Worm (Caenorhabditis elegans) whole organism, L1 larva: ENCODE results near the gene trpp-3.

ENCODE experiments used
- C04F5.9 ChIP-seq: sonication (generic microtip); optimal IDR thresholded peaks from 2 replicates; lab custom pipeline; 2016; ENCODE audit warnings: missing genetic modification characterization, missing compliant biosample characterization
- C16A3.4 ChIP-seq: fragments of 150-350 bp; optimal IDR thresholded peaks from 2 replicates; lab custom pipeline; 2014; ENCODE audit warnings: missing biosample characterization, missing genetic modification characterization
- aha-1 ChIP-seq: fragments of 150-350 bp; optimal IDR thresholded peaks from 2 replicates; lab custom pipeline; 2014; ENCODE audit warnings: missing biosample characterization, missing genetic modification characterization
- alr-1 ChIP-seq: fragments of 200-800 bp; sonication (Bioruptor generic); optimal IDR thresholded peaks from 2 replicates; lab custom pipeline; 2018; ENCODE audit warnings: borderline replicate concordance, mild to moderate bottlenecking, missing genetic modification characterization, missing compliant biosample characterization
- ama-1 ChIP-seq: fragments of 150-350 bp; optimal IDR thresholded peaks from 2 replicates; lab custom pipeline; 2014
- dsc-1 ChIP-seq: sonication (generic microtip); optimal IDR thresholded peaks from 2 replicates; lab custom pipeline; 2016; ENCODE audit warnings: mild to moderate bottlenecking, missing genetic modification characterization, missing compliant biosample characterization
- efl-1 ChIP-seq, 4 experiments: fragments of 150-350 bp; optimal IDR thresholded peaks in 3 of 4; peaks in 1 of 4; 1 replicate in 1 of 4; 2 replicates in 3 of 4; lab custom pipeline; 2014; ENCODE audit warnings: missing biosample characterization in 2 of 4, missing genetic modification characterization in 2 of 4, missing genetic modification reagents in 2 of 4
- egl-27 ChIP-seq, 2 experiments: fragments of 150-350 bp in 1 of 2; sonication (generic microtip); optimal IDR thresholded peaks; 3 replicates each; lab custom pipeline; 2017 to 2018; ENCODE audit warnings: missing biosample characterization in 2 of 2, missing genetic modification characterization in 2 of 2, missing genetic modification reagents in 2 of 2
- elt-2 ChIP-seq: sonication (generic microtip); optimal IDR thresholded peaks from 2 replicates; lab custom pipeline; 2016; ENCODE audit warnings: missing genetic modification characterization, mild to moderate bottlenecking, inconsistent platforms, missing compliant biosample characterization, missing genetic modification reagents
- elt-3 ChIP-seq, 6 experiments: fragments of 150-350 bp in 1 of 6; sonication (generic microtip); optimal IDR thresholded peaks; 2 replicates each; lab custom pipeline; 2017 to 2018; ENCODE audit warnings: missing biosample characterization in 6 of 6, missing genetic modification characterization in 6 of 6, inconsistent platforms in 1 of 6
- fkh-10 ChIP-seq: sonication (generic microtip); optimal IDR thresholded peaks from 2 replicates; lab custom pipeline; 2017; ENCODE audit warnings: missing biosample characterization, missing genetic modification reagents, missing genetic modification characterization
- fkh-8 ChIP-seq: sonication (generic microtip); optimal IDR thresholded peaks from 2 replicates; lab custom pipeline; 2016; ENCODE audit warnings: mild to moderate bottlenecking, missing genetic modification characterization, missing compliant biosample characterization
- hlh-17 ChIP-seq: fragments of 200-800 bp; sonication (Bioruptor generic); optimal IDR thresholded peaks from 2 replicates; lab custom pipeline; 2018; ENCODE audit warnings: missing genetic modification characterization, mild to moderate bottlenecking, missing compliant biosample characterization, moderate library complexity, borderline replicate concordance
- irx-1 ChIP-seq: sonication (generic microtip); optimal IDR thresholded peaks from 2 replicates; lab custom pipeline; 2016; ENCODE audit warnings: missing genetic modification characterization, missing compliant biosample characterization
- lin-14 ChIP-seq: fragments of 200-800 bp; sonication (Bioruptor generic); optimal IDR thresholded peaks from 2 replicates; lab custom pipeline; 2018; ENCODE audit warnings: mild to moderate bottlenecking, missing genetic modification characterization, moderate library complexity, missing compliant biosample characterization
- lir-3 ChIP-seq: sonication (generic microtip); optimal IDR thresholded peaks from 2 replicates; lab custom pipeline; 2016; ENCODE audit warnings: mild to moderate bottlenecking, missing genetic modification characterization, moderate library complexity, missing compliant biosample characterization; ENCODE audit not compliant: poor library complexity
- mdl-1 ChIP-seq, 2 experiments: fragments of 150-350 bp; optimal IDR thresholded peaks; 2 replicates each; lab custom pipeline; 2014 to 2017; ENCODE audit warnings: missing biosample characterization in 2 of 2, missing genetic modification characterization in 2 of 2, inconsistent platforms in 1 of 2
- nhr-11 ChIP-seq: fragments of 150-350 bp; optimal IDR thresholded peaks from 2 replicates; lab custom pipeline; 2014; ENCODE audit warnings: missing biosample characterization, missing genetic modification characterization
- nhr-20 ChIP-seq: sonication (generic microtip); optimal IDR thresholded peaks from 2 replicates; lab custom pipeline; 2016; ENCODE audit warnings: mild to moderate bottlenecking, missing genetic modification characterization, missing compliant biosample characterization
- nhr-237 ChIP-seq: fragments of 150-350 bp; optimal IDR thresholded peaks from 2 replicates; lab custom pipeline; 2014; ENCODE audit warnings: missing biosample characterization, missing genetic modification characterization
- nhr-47 ChIP-seq: sonication (generic microtip); optimal IDR thresholded peaks from 2 replicates; lab custom pipeline; 2016; ENCODE audit warnings: mild to moderate bottlenecking, missing genetic modification characterization, moderate library complexity, missing compliant biosample characterization
- nhr-77 ChIP-seq: fragments of 150-350 bp; optimal IDR thresholded peaks from 2 replicates; lab custom pipeline; 2014; ENCODE audit warnings: missing biosample characterization, missing genetic modification characterization
- nhr-84 ChIP-seq: sonication (generic microtip); optimal IDR thresholded peaks from 2 replicates; lab custom pipeline; 2017; ENCODE audit warnings: missing biosample characterization, missing genetic modification characterization
- nhr-85 ChIP-seq: sonication (generic microtip); peaks from one replicate; lab custom pipeline; 2016; ENCODE audit warnings: missing genetic modification characterization, inconsistent platforms, missing compliant biosample characterization
- pax-3 ChIP-seq: fragments of 200-800 bp; sonication (Bioruptor generic); optimal IDR thresholded peaks from 2 replicates; lab custom pipeline; 2018; ENCODE audit warnings: mild to moderate bottlenecking, missing genetic modification characterization, moderate library complexity, missing compliant biosample characterization
- skn-1 ChIP-seq: fragments of 150-350 bp; optimal IDR thresholded peaks from 2 replicates; lab custom pipeline; 2014; ENCODE audit warnings: missing biosample characterization, missing genetic modification characterization
- snpc-4 ChIP-seq: fragments of 150-350 bp; optimal IDR thresholded peaks from 2 replicates; lab custom pipeline; 2014; ENCODE audit warnings: missing biosample characterization, missing genetic modification characterization
- snu-23 ChIP-seq: sonication (generic microtip); optimal IDR thresholded peaks from 2 replicates; lab custom pipeline; 2016; ENCODE audit warnings: missing genetic modification characterization, missing compliant biosample characterization
- sptf-1 ChIP-seq: fragments of 150-350 bp; optimal IDR thresholded peaks from 2 replicates; lab custom pipeline; 2014; ENCODE audit warnings: missing biosample characterization, missing genetic modification characterization
- sup-37 ChIP-seq: fragments of 200-800 bp; sonication (Bioruptor generic); optimal IDR thresholded peaks from 2 replicates; lab custom pipeline; 2018; ENCODE audit warnings: mild to moderate bottlenecking, missing genetic modification characterization, missing compliant biosample characterization
- swsn-7 ChIP-seq: sonication (generic microtip); optimal IDR thresholded peaks from 2 replicates; lab custom pipeline; 2016; ENCODE audit warnings: missing genetic modification characterization, missing compliant biosample characterization
- tlp-1 ChIP-seq: fragments of 150-350 bp; optimal IDR thresholded peaks from 2 replicates; lab custom pipeline; 2014; ENCODE audit warnings: missing biosample characterization, missing genetic modification characterization
- unc-30 ChIP-seq: sonication (generic microtip); optimal IDR thresholded peaks from 2 replicates; lab custom pipeline; 2017; ENCODE audit warnings: missing biosample characterization, missing genetic modification characterization
- unc-86 ChIP-seq: sonication (generic microtip); optimal IDR thresholded peaks from 2 replicates; lab custom pipeline; 2016; ENCODE audit warnings: missing genetic modification characterization, missing compliant biosample characterization
- xbp-1 ChIP-seq: sonication (generic microtip); optimal IDR thresholded peaks from 2 replicates; lab custom pipeline; 2016; ENCODE audit warnings: missing genetic modification characterization, missing compliant biosample characterization
- zag-1 ChIP-seq: fragments of 150-350 bp; optimal IDR thresholded peaks from 2 replicates; lab custom pipeline; 2014; ENCODE audit warnings: missing biosample characterization, missing genetic modification characterization
- ztf-4 ChIP-seq: fragments of 150-350 bp; optimal IDR thresholded peaks from 2 replicates; lab custom pipeline; 2014; ENCODE audit warnings: missing biosample characterization, missing genetic modification characterization

The trpp-3 gene

DNA sequence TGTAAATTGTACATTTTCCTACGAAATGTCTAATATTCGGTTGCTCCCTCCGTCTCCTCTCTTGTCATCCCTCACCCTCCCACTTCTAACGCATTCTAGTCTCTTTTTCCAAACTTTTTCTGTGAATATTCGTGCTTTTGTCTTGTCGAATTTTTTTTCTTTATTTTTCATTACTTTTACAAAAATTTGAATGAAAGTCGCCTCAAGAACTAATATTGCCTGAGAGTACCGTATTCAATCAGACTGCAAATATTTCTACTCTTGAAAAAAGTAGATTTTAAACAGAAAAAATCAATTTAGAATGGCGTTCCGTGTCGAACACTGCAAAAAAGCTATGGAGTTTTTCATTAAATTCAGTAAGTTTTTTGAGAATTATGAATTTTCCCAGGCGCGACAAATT is 30.9 kb downstream of the trpp-3 start, which contains the start of gene ZK1098.11:
TSS of gene ZK1098.11 (plus strand) at position 301 of the 400 bp plus-strand sequence.
- TF ChIP-seq lin-14 (GFP tag; lab: Kevin White, UChicago) (no peak), elt-2 (tag; lab: Kevin White, UChicago) (no peak), elt-3 (tag; optimal IDR thresholded peaks at IDR 0.05; lab: Kevin White, UChicago) (no peak), sptf-1 (no peak), aha-1 (tag; lab: Kevin White, UChicago) (no peak), ztf-4 (tag; lab: Kevin White, UChicago) (no peak), nhr-47 (tag; lab: Kevin White, UChicago) (no peak), C16A3.4 (no peak), ama-1 (no peak), skn-1 (tag; lab: Kevin White, UChicago) (no peak), nhr-85 (tag; lab: Kevin White, UChicago) (no peak), unc-86 (tag; lab: Kevin White, UChicago) (no peak), sup-37 (GFP tag; lab: Kevin White, UChicago) (no peak), efl-1 (optimal IDR thresholded peaks at IDR 0.05; lab: Kevin White, UChicago) (no peak), efl-1 (GFP tag; optimal IDR thresholded peaks at IDR 0.05 in 1 of 2; lab: Kevin White, UChicago) (no peak), tlp-1 (tag; lab: Kevin White, UChicago) (no peak), nhr-20 (no peak), lir-3 (tag; lab: Kevin White, UChicago) (no peak)

DNA sequence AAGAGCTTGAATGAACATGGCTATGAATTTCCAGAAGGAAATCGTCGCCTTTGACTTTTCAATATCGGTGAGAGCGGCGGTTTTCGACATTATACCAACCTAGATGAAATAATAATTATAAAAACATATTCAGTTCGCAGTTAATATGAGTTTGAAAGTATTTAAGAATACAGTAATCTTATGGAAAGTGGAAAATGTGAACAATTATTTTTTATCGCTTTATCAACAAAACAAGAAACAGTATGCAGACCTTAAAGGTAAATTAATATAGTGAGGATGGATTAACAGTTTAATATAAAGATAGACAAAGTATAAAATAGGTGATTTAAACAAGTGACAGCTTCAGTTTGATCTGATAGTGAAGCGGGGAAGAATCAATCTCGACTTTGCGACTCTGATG is 33.1 kb downstream of the trpp-3 start, which contains the start of gene C48B4.6:
TSS of gene C48B4.6 (minus strand) at position 101 of the 400 bp plus-strand sequence.
- no peak for TF ChIP-seq mdl-1 (tag; optimal IDR thresholded peaks at IDR 0.05; lab: Kevin White, UChicago)
- no peak for TF ChIP-seq irx-1
- no peak for TF ChIP-seq nhr-237 (tag; lab: Kevin White, UChicago)
- TF ChIP-seq aha-1 (tag; lab: Kevin White, UChicago), result no peak
- TF ChIP-seq nhr-47 (tag; lab: Kevin White, UChicago), result no peak
- TF ChIP-seq pax-3, result no peak
- no peak for TF ChIP-seq nhr-77 (tag; lab: Kevin White, UChicago)
- TF ChIP-seq sptf-1, result no peak
- no peak for TF ChIP-seq egl-27 (tag; optimal IDR thresholded peaks at IDR 0.05; lab: Kevin White, UChicago)
- no peak for TF ChIP-seq snu-23

DNA sequence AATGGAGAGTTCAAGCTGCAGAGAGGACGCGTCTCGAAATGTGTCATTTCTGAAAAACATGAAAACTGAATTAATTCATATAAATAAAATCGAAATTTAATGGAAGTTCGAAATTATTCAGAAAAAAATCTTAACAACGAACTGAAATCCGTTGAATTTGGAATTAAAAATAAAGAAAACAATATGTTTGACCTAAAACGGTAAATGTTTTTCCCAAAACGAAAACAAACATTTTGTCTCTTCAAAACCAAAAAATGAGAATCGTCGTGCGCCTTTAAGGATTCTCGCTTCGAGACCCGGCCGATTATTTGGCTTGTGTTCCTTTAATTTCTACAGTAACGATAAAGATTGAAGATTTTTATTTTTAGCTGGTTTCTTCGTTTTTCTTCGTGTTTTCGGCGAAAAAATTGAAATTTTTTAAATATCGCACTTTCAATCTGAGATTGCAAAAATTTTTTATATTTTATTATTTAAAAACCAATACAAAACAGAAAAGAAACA is 34.1 kb downstream of the trpp-3 start, which contains the start of gene C48B4.7:
TSS of gene C48B4.7 (minus strand) at position 51 of the 501 bp plus-strand sequence.
- TF ChIP-seq snpc-4 (no peak), C04F5.9 (tag; lab: Kevin White, UChicago) (no peak), unc-30 (tag; lab: Kevin White, UChicago) (no peak)

DNA sequence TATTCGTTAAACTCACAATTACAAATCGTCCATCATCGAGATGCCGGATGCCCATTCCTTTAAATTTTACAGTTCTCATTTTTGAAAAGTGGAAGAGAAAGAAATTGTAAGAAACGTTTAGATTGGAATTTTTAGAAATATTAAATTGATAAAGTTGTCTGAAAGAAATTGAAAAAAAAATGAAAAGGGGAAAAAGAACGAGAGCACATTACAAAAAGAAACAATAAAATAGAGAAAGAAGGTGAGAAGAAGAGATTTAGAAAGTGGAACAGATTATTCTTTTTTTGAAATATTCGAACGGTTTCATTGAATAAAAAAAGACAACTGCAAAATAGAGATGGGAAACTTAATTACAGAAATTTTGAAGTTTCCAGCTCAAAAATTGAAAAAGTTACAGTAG is 35.8 kb downstream of the trpp-3 start, which contains the start of gene C48B4.8:
TSS of gene C48B4.8 (minus strand) at position 101 of the 400 bp plus-strand sequence.
- TF ChIP-seq unc-86 (tag; lab: Kevin White, UChicago) (no peak), nhr-237 (tag; lab: Kevin White, UChicago) (no peak), xbp-1 (tag; lab: Kevin White, UChicago) (no peak), hlh-17 (GFP tag; lab: Kevin White, UChicago) (no peak), alr-1 (no peak), fkh-8 (no peak), dsc-1 (tag; lab: Kevin White, UChicago) (no peak), swsn-7 (no peak), fkh-10 (no peak), nhr-84 (tag; lab: Kevin White, UChicago) (no peak), zag-1 (no peak), nhr-11 (tag; lab: Kevin White, UChicago) (no peak), nhr-20 (no peak)
